Fruit fly (Drosophila melanogaster): Measurements from ENCODE around the gene CG9663.

Gene CG9663

dm6 chr2L:3338566-3339215 lies 35.8 kb upstream of the CG9663 start:
- peak; percentile 57 for TF ChIP-seq vri (GFP tag; optimal IDR thresholded peaks at IDR 0.05)
- TF ChIP-seq Gug (GFP tag; IDR thresholded peaks at IDR 0.05) = peak; percentile 93
- peak; percentile 91 for TF ChIP-seq CG6276 (GFP tag; optimal IDR thresholded peaks at IDR 0.05)
- TF ChIP-seq OdsH (GFP tag; optimal IDR thresholded peaks at IDR 0.05) = peak; percentile 91
- TF ChIP-seq Eip78C (GFP tag) = peak; percentile 95
- peak; percentile 82 for TF ChIP-seq cyc (GFP tag; optimal IDR thresholded peaks at IDR 0.05)
- TF ChIP-seq eg (GFP tag; IDR thresholded peaks at IDR 0.05) = peak; percentile 89
- TF ChIP-seq Eip93F (GFP tag; optimal IDR thresholded peaks at IDR 0.05) = peak; percentile 81
- TF ChIP-seq CG32006 (GFP tag; optimal IDR thresholded peaks at IDR 0.05) = peak; percentile 91
- peak; percentile 86 for TF ChIP-seq CG7368 (GFP tag; optimal IDR thresholded peaks at IDR 0.05)
- peak; percentile 92 for TF ChIP-seq CG15336 (GFP tag; IDR thresholded peaks at IDR 0.05)
- peak; percentile 90 for TF ChIP-seq Sox14 (GFP tag; optimal IDR thresholded peaks at IDR 0.05)
- peak; percentile 79 for TF ChIP-seq CG10669 (GFP tag; optimal IDR thresholded peaks at IDR 0.05)
- peak; percentile 77 for TF ChIP-seq CG34406 (GFP tag; optimal IDR thresholded peaks at IDR 0.05)
- TF ChIP-seq lz (GFP tag; optimal IDR thresholded peaks at IDR 0.05) = peak; percentile 81
- TF ChIP-seq salr (GFP tag; optimal IDR thresholded peaks at IDR 0.05) = peak; percentile 66 to 79
- peak; percentile 71 for TF ChIP-seq Ets21C (GFP tag; optimal IDR thresholded peaks at IDR 0.05)
- TF ChIP-seq Lpt (GFP tag; optimal IDR thresholded peaks at IDR 0.05) = peak; percentile 89
- no peak for TF ChIP-seq CG1621 (tag; optimal IDR thresholded peaks at IDR 0.05)
- peak; percentile 80 for TF ChIP-seq esn (GFP tag; optimal IDR thresholded peaks at IDR 0.05)
- TF ChIP-seq CG11294 (GFP tag; IDR thresholded peaks at IDR 0.05) = peak; percentile 68
- peak; percentile 87 for TF ChIP-seq CG10631 (GFP tag; optimal IDR thresholded peaks at IDR 0.05)
- TF ChIP-seq Ets96B (tag; optimal IDR thresholded peaks at IDR 0.05) = peak; percentile 68
- peak; percentile 67 for TF ChIP-seq CG8319 (GFP tag; optimal IDR thresholded peaks at IDR 0.05)
- peak; percentile 54 to 71 for TF ChIP-seq ss (GFP tag; optimal IDR thresholded peaks at IDR 0.05)
- peak; percentile 62 for TF ChIP-seq CG16779 (tag; optimal IDR thresholded peaks at IDR 0.05)
- TF ChIP-seq Blimp-1 (GFP tag; optimal IDR thresholded peaks at IDR 0.05) = no peak
- peak; percentile 88 for TF ChIP-seq CG3919 (GFP tag; optimal IDR thresholded peaks at IDR 0.05)
- TF ChIP-seq CG6792 (GFP tag; optimal IDR thresholded peaks at IDR 0.05) = peak; percentile 84
- peak; percentile 19 for TF ChIP-seq fd85E (GFP tag; optimal IDR thresholded peaks at IDR 0.05)
- peak; percentile 64 for TF ChIP-seq Sox15 (GFP tag; optimal IDR thresholded peaks at IDR 0.05)
- peak; percentile 79 for TF ChIP-seq topi (GFP tag; optimal IDR thresholded peaks at IDR 0.05)
- TF ChIP-seq CG6808 (GFP tag; optimal IDR thresholded peaks at IDR 0.05) = peak; percentile 70
- peak; percentile 43 for TF ChIP-seq Hr38 (GFP tag; optimal IDR thresholded peaks at IDR 0.05)
- TF ChIP-seq dac (GFP tag; optimal IDR thresholded peaks at IDR 0.05) = peak; percentile 70
- no peak for TF ChIP-seq fkh (GFP tag; optimal IDR thresholded peaks at IDR 0.05)
- peak; percentile 88 for TF ChIP-seq acj6 (GFP tag; optimal IDR thresholded peaks at IDR 0.05)
- peak; percentile 85 for TF ChIP-seq Hr39 (GFP tag; optimal IDR thresholded peaks at IDR 0.05)
- TF ChIP-seq dsx (GFP tag; optimal IDR thresholded peaks at IDR 0.05; ENCODE audit: poor library complexity, severe bottlenecking) = peak; percentile 43
- TF ChIP-seq CG9139 (GFP tag; optimal IDR thresholded peaks at IDR 0.05) = peak; percentile 64
- TF ChIP-seq CG6854 (GFP tag; optimal IDR thresholded peaks at IDR 0.05) = peak; percentile 28
- peak; percentile 72 for TF ChIP-seq CG3032 (tag; optimal IDR thresholded peaks at IDR 0.05)
- peak; percentile 84 for TF ChIP-seq CG31627 (GFP tag; optimal IDR thresholded peaks at IDR 0.05)
- peak; percentile 76 for TF ChIP-seq Sox102F (GFP tag; optimal IDR thresholded peaks at IDR 0.05)
- TF ChIP-seq CG11762 (GFP tag; optimal IDR thresholded peaks at IDR 0.05; ENCODE audit: insufficient read depth) = peak; percentile 78
- TF ChIP-seq Hr4 (GFP tag; optimal IDR thresholded peaks at IDR 0.05) = peak; percentile 94
- TF ChIP-seq Eip75B (GFP tag; optimal IDR thresholded peaks at IDR 0.05) = peak; percentile 86
- TF ChIP-seq CG6163 (GFP tag; IDR thresholded peaks at IDR 0.05) = peak; percentile 89
- peak; percentile 48 for TF ChIP-seq CG8632 (GFP tag; optimal IDR thresholded peaks at IDR 0.05)
- TF ChIP-seq Smox (GFP tag; optimal IDR thresholded peaks at IDR 0.05) = peak; percentile 75
- peak; percentile 84 for TF ChIP-seq achi (GFP tag; optimal IDR thresholded peaks at IDR 0.05)

Data from whole organism, prepupa.